Worm (Caenorhabditis elegans): ENCODE data around the gene F07D3.3.

F07D3.3 gene

ce11 chrV:9439315-9440002 lies 23.0 kb downstream of the F07D3.3 start, which contains the start of gene Y54B9A.1:
Gene Y54B9A.1 (minus strand): TSS chrV:9439549.
- peak; percentile 55; the same call in 1 of the 2 replicates for TF ChIP-seq flt-1 (GFP tag; IDR thresholded peaks at IDR 0.05)
- TF ChIP-seq ztf-23 (GFP tag; IDR thresholded peaks at IDR 0.05), result peak; percentile 52; the same call in 1 of the 2 replicates

- TF ChIP-seq ztf-23 (GFP tag; IDR thresholded peaks at IDR 0.05), result no peak
Observed at ce11 chrV:9427075-9427474, 35.4 kb downstream of the F07D3.3 start, which contains the start of gene F36D4.6. Gene F36D4.6 (minus strand): TSS chrV:9427175.

DNA sequence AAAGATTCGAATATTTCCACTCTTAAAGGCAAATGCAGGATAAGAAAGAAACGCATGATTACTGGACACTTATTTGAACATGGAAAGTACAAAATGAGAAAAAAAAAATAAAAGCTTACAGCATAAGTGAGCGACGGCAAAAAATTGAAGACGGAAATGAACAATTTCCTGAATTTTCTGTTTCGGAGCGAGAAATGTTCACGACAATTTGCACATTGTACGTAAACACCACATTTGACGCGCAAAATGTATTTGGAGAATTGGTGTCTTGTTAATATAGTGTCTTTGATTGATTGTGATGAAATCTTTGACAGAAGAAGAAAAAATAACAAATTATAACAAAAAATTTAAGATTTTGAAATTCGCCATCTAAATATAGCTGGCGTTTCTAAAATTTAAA lies 36.9 kb downstream of the F07D3.3 start, which contains the start of gene F36D4.5:
Gene F36D4.5, minus strand, starts transcription at position 225 of the 400 bp plus-strand sequence.
- no peak for TF ChIP-seq klf-2 (GFP tag; conservative IDR thresholded peaks at IDR 0.05)
- no peak for TF ChIP-seq tab-1 (GFP tag; IDR thresholded peaks at IDR 0.05)
- TF ChIP-seq T22C8.4 (GFP tag; IDR thresholded peaks at IDR 0.05), result no peak
- TF ChIP-seq cog-1 (tag; optimal IDR thresholded peaks at IDR 0.05), result no peak
- TF ChIP-seq ztf-23 (GFP tag; IDR thresholded peaks at IDR 0.05), result no peak
- TF ChIP-seq ref-1 (GFP tag; conservative IDR thresholded peaks at IDR 0.05), result no peak
- no peak for TF ChIP-seq ztf-29 (GFP tag; IDR thresholded peaks at IDR 0.05)
- no peak for TF ChIP-seq med-1 (GFP tag; optimal IDR thresholded peaks at IDR 0.05; ENCODE audit: insufficient read depth)
- no peak for TF ChIP-seq flt-1 (GFP tag; IDR thresholded peaks at IDR 0.05)

DNA sequence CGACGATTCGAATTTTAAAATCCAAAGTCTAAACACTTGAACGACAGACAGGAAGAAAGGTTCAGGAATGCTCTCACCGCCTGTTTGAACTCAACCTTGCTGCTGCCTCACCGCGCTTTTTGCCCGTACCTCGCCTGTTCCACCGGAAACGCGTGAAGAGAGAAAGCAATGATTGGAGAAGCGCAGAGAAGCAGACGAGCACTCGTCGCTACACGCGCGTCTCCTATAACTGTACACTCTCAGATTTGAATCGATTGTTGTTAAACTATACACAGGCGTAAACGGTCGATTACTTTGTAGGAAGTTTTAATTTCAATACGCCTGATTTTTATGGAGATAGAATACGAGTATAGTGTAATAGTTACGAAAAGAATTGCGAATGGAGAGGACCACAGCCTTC lies 38.0 kb downstream of the F07D3.3 start:
- TF ChIP-seq cog-1 (tag; optimal IDR thresholded peaks at IDR 0.05), result peak; percentile 42
- no peak for TF ChIP-seq klf-2 (GFP tag; conservative IDR thresholded peaks at IDR 0.05)

ce11 chrV:9423539-9423938 lies 39.0 kb downstream of the F07D3.3 start:
- TF ChIP-seq med-1 (GFP tag; optimal IDR thresholded peaks at IDR 0.05; ENCODE audit: insufficient read depth) (no peak), klf-2 (GFP tag; conservative IDR thresholded peaks at IDR 0.05) (no peak), ref-1 (GFP tag; conservative IDR thresholded peaks at IDR 0.05) (no peak), tab-1 (GFP tag; IDR thresholded peaks at IDR 0.05) (no peak), ztf-23 (GFP tag; IDR thresholded peaks at IDR 0.05) (no peak), cog-1 (tag; optimal IDR thresholded peaks at IDR 0.05) (no peak), ztf-29 (GFP tag; IDR thresholded peaks at IDR 0.05) (no peak), T22C8.4 (GFP tag; IDR thresholded peaks at IDR 0.05) (no peak), flt-1 (GFP tag; IDR thresholded peaks at IDR 0.05) (no peak)

DNA sequence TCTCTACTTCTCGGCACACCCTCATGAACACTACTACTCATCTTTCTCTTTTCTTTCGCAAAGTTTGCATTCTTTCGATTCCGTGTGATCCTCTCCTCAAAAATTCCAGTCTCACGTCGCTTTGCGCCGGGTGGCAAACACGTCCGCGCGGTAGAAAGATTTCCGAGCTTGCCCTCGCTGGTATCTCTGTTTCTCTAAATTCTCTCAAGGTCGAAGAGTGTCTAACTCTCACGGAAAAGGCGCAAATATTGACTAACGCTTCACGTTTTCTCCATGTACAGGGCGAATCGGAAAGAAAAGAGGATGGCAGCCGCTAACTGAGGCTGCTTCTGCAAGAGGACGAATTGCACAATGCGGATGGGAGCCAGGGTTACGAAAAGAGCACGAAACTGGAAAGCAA lies 39.8 kb downstream of the F07D3.3 start:
- TF ChIP-seq klf-2 (GFP tag; conservative IDR thresholded peaks at IDR 0.05) (0 out of 2 replicates have a peak, but pooled peaks have one; percentile 41), cog-1 (tag; optimal IDR thresholded peaks at IDR 0.05) (no peak), ztf-29 (GFP tag; IDR thresholded peaks at IDR 0.05) (0 out of 2 replicates have a peak, but pooled peaks have one; percentile 51), ztf-23 (GFP tag; IDR thresholded peaks at IDR 0.05) (no peak)

DNA sequence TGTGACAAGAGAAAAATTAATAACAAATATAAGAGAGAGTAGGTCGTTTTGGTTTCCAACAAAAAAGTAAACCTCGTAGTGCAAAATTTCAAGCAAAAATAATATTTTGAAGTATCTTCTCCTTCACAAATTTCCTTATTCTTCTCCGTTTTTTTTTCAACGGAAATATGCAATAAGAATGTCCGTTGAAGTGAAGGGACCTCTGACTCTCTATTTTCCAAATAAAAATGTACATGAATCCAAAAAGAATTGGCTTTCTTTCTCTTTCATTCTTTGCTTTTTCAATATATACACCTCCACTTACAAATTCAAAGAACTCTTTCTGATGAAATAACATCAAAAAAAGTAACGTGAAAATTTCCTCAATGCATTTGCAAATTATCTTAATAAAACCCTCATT lies 45.9 kb downstream of the F07D3.3 start, which contains the start of gene F36D4.1:
Gene F36D4.1, plus strand, starts transcription at position 301 of the 400 bp plus-strand sequence.
- TF ChIP-seq ztf-23 (GFP tag; IDR thresholded peaks at IDR 0.05) (no peak), cog-1 (tag; optimal IDR thresholded peaks at IDR 0.05) (no peak), T22C8.4 (GFP tag; IDR thresholded peaks at IDR 0.05) (no peak), klf-2 (GFP tag; conservative IDR thresholded peaks at IDR 0.05) (no peak), ref-1 (GFP tag; conservative IDR thresholded peaks at IDR 0.05) (no peak), ztf-29 (GFP tag; IDR thresholded peaks at IDR 0.05) (no peak), med-1 (GFP tag; optimal IDR thresholded peaks at IDR 0.05; ENCODE audit: insufficient read depth) (no peak), tab-1 (GFP tag; IDR thresholded peaks at IDR 0.05) (no peak), flt-1 (GFP tag; IDR thresholded peaks at IDR 0.05) (no peak)

DNA sequence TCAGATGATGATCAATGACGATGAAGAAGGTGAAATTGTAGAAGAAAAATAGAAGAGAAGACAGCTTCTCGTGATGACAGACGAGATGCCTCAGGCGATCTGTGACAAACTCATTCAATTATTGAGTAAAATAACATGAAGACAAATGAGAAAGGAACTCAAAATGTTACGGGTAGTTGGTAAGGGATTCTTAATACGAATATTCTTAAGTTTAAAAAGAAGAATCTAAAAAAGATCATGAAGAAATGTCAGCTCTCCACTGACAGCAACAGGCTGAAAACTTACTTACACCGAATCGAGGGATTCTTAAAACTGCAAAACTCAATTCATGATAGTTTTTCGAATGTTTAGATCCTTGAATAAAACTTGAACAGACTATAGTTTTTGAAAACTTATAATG lies 48.0 kb downstream of the F07D3.3 start, which contains the start of gene F36D4.4:
Gene F36D4.4, minus strand, starts transcription at position 101 of the 400 bp plus-strand sequence.
- TF ChIP-seq tab-1 (GFP tag; IDR thresholded peaks at IDR 0.05) (no peak), cog-1 (tag; optimal IDR thresholded peaks at IDR 0.05) (no peak), ref-1 (GFP tag; conservative IDR thresholded peaks at IDR 0.05) (no peak), flt-1 (GFP tag; IDR thresholded peaks at IDR 0.05) (no peak), ztf-23 (GFP tag; IDR thresholded peaks at IDR 0.05) (no peak), T22C8.4 (GFP tag; IDR thresholded peaks at IDR 0.05) (no peak), ztf-29 (GFP tag; IDR thresholded peaks at IDR 0.05) (no peak), klf-2 (GFP tag; conservative IDR thresholded peaks at IDR 0.05) (no peak), med-1 (GFP tag; optimal IDR thresholded peaks at IDR 0.05; ENCODE audit: insufficient read depth) (no peak)

Measured in whole organism, midembryonic.